Fruit fly (Drosophila melanogaster): ENCODE measurements around the gene shams.

- TF ChIP-seq insv (optimal IDR thresholded peaks at IDR 0.05) (no peak), h (optimal IDR thresholded peaks at IDR 0.05) (no peak), Sin3A (optimal IDR thresholded peaks at IDR 0.05) (no peak), ttk (optimal IDR thresholded peaks at IDR 0.05) (no peak)
Measured at dm6 chr3R:25056016-25056415, 18.4 kb downstream of the shams start, which contains the start of the genes CG31111 and stac.
